Worm (Caenorhabditis elegans) whole organism, L4/young adult: Measurements from ENCODE around the gene prk-1.

Experiments used
- W03F9.2 ChIP-seq: fragments of 150-350 bp; optimal IDR thresholded peaks from 2 replicates; lab custom pipeline; 2014; ENCODE audit warnings: missing biosample characterization, missing genetic modification characterization
- him-1 ChIP-seq: sonication (generic microtip); optimal IDR thresholded peaks from 2 replicates; lab custom pipeline; 2016; ENCODE audit warnings: missing genotype, missing genetic modification reagents, missing genetic modification characterization, missing compliant biosample characterization

DNA sequence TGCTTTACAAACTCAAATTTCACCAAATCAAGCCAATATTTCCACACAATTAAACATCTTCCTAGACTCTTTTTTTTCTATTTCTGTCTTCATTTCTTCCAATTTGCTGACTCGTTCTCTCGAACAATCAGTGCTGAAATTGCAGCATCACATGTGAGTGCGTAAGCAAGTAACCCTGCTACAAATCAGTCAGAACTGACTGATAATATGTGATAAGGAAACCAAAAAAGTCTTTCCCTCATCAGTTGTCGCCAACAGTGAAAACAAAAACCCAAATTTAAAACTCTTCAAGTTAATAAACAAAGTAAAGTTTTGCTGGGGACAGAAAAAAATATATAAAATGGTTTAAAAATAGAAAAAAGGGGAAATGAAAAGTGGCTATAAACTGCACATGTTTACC, 1.5 kb downstream of the prk-1 start:
- TF ChIP-seq him-1 (tag; lab: Kevin White, UChicago) (no peak), W03F9.2 (tag; lab: Kevin White, UChicago) (no peak)
